Worm (Caenorhabditis elegans): ENCODE measurements around the gene Y110A2AR.1.

The Y110A2AR.1 gene

DNA sequence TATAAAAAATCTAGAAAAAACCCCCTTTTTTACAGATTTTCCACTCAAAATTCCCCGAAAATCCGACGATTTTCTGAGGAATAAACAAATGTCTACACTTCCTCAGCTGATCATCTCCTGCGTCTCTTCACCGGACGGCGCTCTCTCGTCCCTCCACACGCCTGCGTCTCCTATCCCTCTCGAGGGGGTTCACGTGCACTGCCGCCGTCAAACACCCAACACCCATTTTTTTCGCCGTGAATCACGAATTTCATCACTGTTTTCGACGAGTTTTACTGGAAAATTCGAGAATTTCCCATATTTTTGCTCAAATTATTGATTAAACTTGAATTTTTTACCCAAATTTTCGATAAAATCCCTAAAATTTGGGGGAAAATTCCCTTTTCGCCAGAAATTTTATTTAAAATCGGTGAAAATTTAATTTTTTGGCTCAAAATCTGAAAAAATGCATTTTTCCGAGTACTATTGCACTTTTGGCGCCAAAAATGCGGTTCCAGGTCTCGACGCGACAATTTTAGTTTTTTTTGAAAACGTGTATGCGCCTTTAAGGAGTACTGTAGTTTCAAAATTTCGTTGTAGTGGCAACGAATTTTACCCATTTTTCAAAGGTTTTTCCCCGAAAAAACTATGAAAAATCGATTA lies 1.4 kb downstream of the Y110A2AR.1 start (continued):
- TF ChIP-seq lin-38 (GFP tag; IDR thresholded peaks at IDR 0.05) (peak; percentile 70), ZK546.5 (tag; optimal IDR thresholded peaks at IDR 0.05) (no peak), php-3 (GFP tag; IDR thresholded peaks at IDR 0.05) (peak; percentile 53), hlh-30 (tag; optimal IDR thresholded peaks at IDR 0.05; ENCODE audit: insufficient read depth) (peak; percentile 97), F44E2.7 (GFP tag; IDR thresholded peaks at IDR 0.05) (no peak), mdt-29 (GFP tag; IDR thresholded peaks at IDR 0.05) (peak; percentile 83), zfp-3 (GFP tag; conservative IDR thresholded peaks at IDR 0.05) (0 out of 2 replicates have a peak, but pooled peaks have one; percentile 6), Y105C5A.15 (GFP tag; IDR thresholded peaks at IDR 0.05) (no peak), mdl-1 (tag; optimal IDR thresholded peaks at IDR 0.05) (peak; percentile 76 to 91), tag-97 (GFP tag; IDR thresholded peaks at IDR 0.05) (0 out of 2 replicates have a peak, but pooled peaks have one; percentile 15), Y5F2A.4 (GFP tag; optimal IDR thresholded peaks at IDR 0.05) (peak; percentile 37), mxl-3 (GFP tag; optimal IDR thresholded peaks at IDR 0.05) (peak; percentile 54), lin-13 (GFP tag; optimal IDR thresholded peaks at IDR 0.05) (peak; percentile 30), hlh-11 (tag; optimal IDR thresholded peaks at IDR 0.05) (peak; percentile 95), unc-130 (GFP tag; optimal IDR thresholded peaks at IDR 0.05) (peak; percentile 64), nhr-28 (tag; optimal IDR thresholded peaks at IDR 0.05) (peak; percentile 14), nhr-77 (tag; optimal IDR thresholded peaks at IDR 0.05) (no peak), lsy-2 (tag; optimal IDR thresholded peaks at IDR 0.05) (peak in 1 of 2 experiments; percentile 55), T26A8.4 (GFP tag; IDR thresholded peaks at IDR 0.05) (0 out of 2 replicates have a peak, but pooled peaks have one; percentile 11), nhr-48 (tag; optimal IDR thresholded peaks at IDR 0.05) (peak; percentile 60), duxl-1 (tag; optimal IDR thresholded peaks at IDR 0.05; ENCODE audit: poor library complexity) (peak; percentile 43), skn-1 (tag; optimal IDR thresholded peaks at IDR 0.05) (no peak), zag-1 (tag; optimal IDR thresholded peaks at IDR 0.05) (no peak), ama-1 (optimal IDR thresholded peaks at IDR 0.05) (peak; percentile 45), F37D6.2 (tag; optimal IDR thresholded peaks at IDR 0.05) (no peak), sdz-12 (GFP tag; optimal IDR thresholded peaks at IDR 0.05) (no peak), madf-9 (GFP tag; conservative IDR thresholded peaks at IDR 0.05) (no peak), F10B5.3 (tag; optimal IDR thresholded peaks at IDR 0.05) (peak; percentile 18), T20F7.1 (GFP tag; optimal IDR thresholded peaks at IDR 0.05) (no peak), mes-2 (tag; optimal IDR thresholded peaks at IDR 0.05; ENCODE audit: poor library complexity, severe bottlenecking) (peak; percentile 69), arid-1 (GFP tag; conservative IDR thresholded peaks at IDR 0.05) (peak; percentile 67; the same call in 1 of the 2 replicates)

DNA sequence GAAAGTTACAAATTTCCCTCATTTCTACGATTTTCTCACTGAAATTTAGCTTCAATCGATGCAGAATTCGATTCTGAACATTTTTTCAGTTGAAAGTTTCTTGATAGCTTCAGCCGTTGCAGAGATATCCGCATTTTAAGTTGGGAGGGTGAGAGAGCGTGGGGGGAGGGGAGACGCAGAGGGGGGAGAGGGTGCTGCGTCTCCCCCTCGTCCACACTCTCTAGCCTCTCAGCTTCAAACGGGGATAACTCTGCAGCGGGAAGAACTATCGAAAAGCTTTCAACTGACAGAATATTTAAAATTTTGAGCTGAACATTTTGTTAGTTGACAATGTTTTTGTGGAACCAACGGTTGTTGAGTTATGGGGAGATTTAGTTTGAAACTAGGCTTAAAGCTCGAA lies 2.4 kb downstream of the Y110A2AR.1 start:
- peak; percentile 66 for TF ChIP-seq set-16 (GFP tag; IDR thresholded peaks at IDR 0.05)
- TF ChIP-seq lim-7 (GFP tag; IDR thresholded peaks at IDR 0.05), result no peak

DNA sequence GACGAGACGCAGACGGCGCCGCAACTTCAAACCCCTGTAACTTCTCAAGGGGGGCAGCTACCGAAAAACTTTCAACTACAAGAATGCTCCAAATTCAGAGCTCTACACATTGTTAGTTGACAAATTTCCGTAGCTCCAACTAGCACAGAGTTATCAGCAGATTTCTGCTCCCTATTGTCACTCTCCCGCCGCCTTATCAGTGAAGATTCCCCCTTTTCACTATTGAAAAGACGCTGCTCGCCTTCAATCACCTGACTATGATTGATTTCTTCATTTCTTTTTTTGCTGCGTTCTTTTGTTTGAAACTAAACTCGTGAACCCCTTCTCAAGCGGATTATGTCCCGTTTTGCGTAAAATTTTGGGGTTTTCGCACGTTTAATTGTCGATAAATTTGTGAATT lies 2.8 kb downstream of the Y110A2AR.1 start:
- TF ChIP-seq daf-16 (GFP tag; optimal IDR thresholded peaks at IDR 0.05), result no peak
- TF ChIP-seq daf-16 (tag; optimal IDR thresholded peaks at IDR 0.05), result peak; percentile 33
- TF ChIP-seq hif-1 (tag; optimal IDR thresholded peaks at IDR 0.05), result peak in 1 of 2 experiments; percentile 3
- TF ChIP-seq lir-3 (tag; optimal IDR thresholded peaks at IDR 0.05), result no peak
- TF ChIP-seq lin-1 (GFP tag; IDR thresholded peaks at IDR 0.05), result peak; percentile 10; the same call in 1 of the 2 replicates
- TF ChIP-seq nhr-28 (tag; optimal IDR thresholded peaks at IDR 0.05), result peak; percentile 17
- no peak for TF ChIP-seq F10B5.3 (tag; optimal IDR thresholded peaks at IDR 0.05)
- peak; percentile 41 for TF ChIP-seq dmd-6 (GFP tag; IDR thresholded peaks at IDR 0.05)
- TF ChIP-seq zip-11 (GFP tag; IDR thresholded peaks at IDR 0.05), result no peak
- peak; percentile 57 for TF ChIP-seq dve-1 (tag; optimal IDR thresholded peaks at IDR 0.05; ENCODE audit: insufficient read depth)
- peak; percentile 41 for TF ChIP-seq pqm-1 (tag; optimal IDR thresholded peaks at IDR 0.05)
- TF ChIP-seq hlh-11 (tag; optimal IDR thresholded peaks at IDR 0.05), result peak; percentile 49
- peak; percentile 45 for TF ChIP-seq hlh-30 (tag; optimal IDR thresholded peaks at IDR 0.05; ENCODE audit: insufficient read depth)

Measured in whole organism, L4 larva.